Fruit fly (Drosophila melanogaster) whole organism, embryonic: Measurements from ENCODE around the gene PIG-B.

ENCODE experiments used
- ATbp ChIP-seq: fragments of 200-800 bp; sonication (Bioruptor generic); optimal IDR thresholded peaks from 2 replicates; lab custom pipeline; 2017; ENCODE audit warnings: missing biosample characterization, mild to moderate bottlenecking, missing genetic modification characterization, missing genetic modification reagents
- CG11560 ChIP-seq: fragments of 200-800 bp; sonication (Bioruptor generic); IDR thresholded peaks from 3 replicates; pipeline ENCODE4 v1.3.6; 2022; ENCODE audit warnings: missing biosample characterization, missing genetic modification characterization
- CG1602 ChIP-seq: fragments of 200-800 bp; sonication (Bioruptor generic); optimal IDR thresholded peaks from 3 replicates; lab custom pipeline; 2016; ENCODE audit warnings: missing biosample characterization, missing genetic modification characterization
- CG17186 ChIP-seq: fragments of 200-800 bp; sonication (Bioruptor generic); optimal IDR thresholded peaks from 3 replicates; lab custom pipeline; 2017; ENCODE audit warnings: missing biosample characterization, missing genetic modification reagents, missing genetic modification characterization
- CG4854 ChIP-seq: fragments of 200-800 bp; sonication (Bioruptor generic); optimal IDR thresholded peaks from 2 replicates; lab custom pipeline; 2016; ENCODE audit warnings: missing biosample characterization, missing genetic modification characterization, inconsistent platforms
- cato ChIP-seq: fragments of 200-800 bp; sonication (Bioruptor generic); optimal IDR thresholded peaks from 2 replicates; lab custom pipeline; 2016; ENCODE audit warnings: missing biosample characterization, missing genetic modification characterization, borderline replicate concordance

dm6 chr3L:3801343-3801742 is 9.7 kb upstream of the PIG-B start:
- TF ChIP-seq CG4854 (GFP tag; lab: Kevin White, UChicago) (no peak), cato (GFP tag; lab: Kevin White, UChicago) (no peak), CG1602 (GFP tag; lab: Kevin White, UChicago) (no peak), CG17186 (GFP tag; lab: Kevin White, UChicago) (no peak), CG11560 (tag; lab: Robert Waterston, UW) (no peak), ATbp (GFP tag; lab: Kevin White, UChicago) (no peak)
